Fruit fly (Drosophila melanogaster) whole organism, embryonic: Measurements from ENCODE around the gene CG17717.
A peak's percentile ranks its signal among the peaks of the same experiment; 100 is the strongest.

Experiments used
- Awh ChIP-seq: fragments of 200-800 bp; sonication (Bioruptor generic); IDR thresholded peaks from 2 replicates; pipeline ENCODE4, ENCODE4 v1.3.6; 2022; ENCODE audit warnings: missing biosample characterization, missing genetic modification characterization
- CG11247 ChIP-seq: fragments of 200-800 bp; sonication (Bioruptor generic); IDR thresholded peaks from 2 replicates; pipeline ENCODE4 v1.3.6; 2022; ENCODE audit warnings: missing biosample characterization, missing genetic modification characterization
- CG12219 ChIP-seq: fragments of 200-800 bp; sonication (Bioruptor generic); optimal IDR thresholded peaks from 3 replicates; lab custom pipeline; 2018; ENCODE audit warnings: missing biosample characterization, mild to moderate bottlenecking, missing genetic modification characterization
- CG13775 ChIP-seq: fragments of 200-800 bp; sonication (Bioruptor generic); optimal IDR thresholded peaks from 3 replicates; lab custom pipeline; 2017; ENCODE audit warnings: missing biosample characterization, mild to moderate bottlenecking, missing genetic modification characterization
- CG1647 ChIP-seq: fragments of 200-800 bp; sonication (Bioruptor generic); optimal IDR thresholded peaks from 3 replicates; lab custom pipeline; 2016; ENCODE audit warnings: missing biosample characterization, missing genetic modification characterization
- CG16863 ChIP-seq: fragments of 200-800 bp; sonication (Bioruptor generic); optimal IDR thresholded peaks from 3 replicates; lab custom pipeline; 2016; ENCODE audit warnings: missing biosample characterization, missing genetic modification characterization
- CG17186 ChIP-seq: fragments of 200-800 bp; sonication (Bioruptor generic); optimal IDR thresholded peaks from 3 replicates; lab custom pipeline; 2017; ENCODE audit warnings: missing biosample characterization, missing genetic modification reagents, missing genetic modification characterization
- CG17612 ChIP-seq: fragments of 200-800 bp; sonication (Bioruptor generic); IDR thresholded peaks from 2 replicates; pipeline ENCODE4 v1.3.6; 2022; ENCODE audit warnings: missing biosample characterization, missing genetic modification characterization
- CG17829 ChIP-seq: fragments of 200-800 bp; optimal IDR thresholded peaks from 2 replicates; lab custom pipeline; 2019; ENCODE audit warnings: missing biosample characterization, mild to moderate bottlenecking, missing genetic modification characterization, moderate library complexity
- CG2129 ChIP-seq: fragments of 200-800 bp; sonication (Bioruptor generic); IDR thresholded peaks from 2 replicates; pipeline ENCODE4 v1.3.6; 2022; ENCODE audit warnings: missing biosample characterization, missing genetic modification characterization; ENCODE audit not compliant: partially characterized antibody
- CG32532 ChIP-seq: fragments of 200-800 bp; sonication (Bioruptor generic); IDR thresholded peaks from 2 replicates; pipeline ENCODE4 v1.3.6; 2022; ENCODE audit warnings: missing biosample characterization, missing genetic modification characterization
- CG3726 ChIP-seq: fragments of 200-800 bp; sonication (Bioruptor generic); IDR thresholded peaks from 3 replicates; pipeline ENCODE4, ENCODE4 v1.3.6; 2022; ENCODE audit warnings: missing biosample characterization, missing genetic modification characterization
- CG4360 ChIP-seq: fragments of 200-800 bp; sonication (Bioruptor generic); IDR thresholded peaks from 2 replicates; pipeline ENCODE4 v1.3.6; 2022; ENCODE audit warnings: missing biosample characterization, missing genetic modification characterization
- CG4424 ChIP-seq: fragments of 200-800 bp; sonication (Bioruptor generic); optimal IDR thresholded peaks from 3 replicates; lab custom pipeline; 2016; ENCODE audit warnings: missing biosample characterization, missing genetic modification characterization
- CG4820 ChIP-seq: fragments of 200-800 bp; sonication (Bioruptor generic); optimal IDR thresholded peaks from 3 replicates; lab custom pipeline; 2016; ENCODE audit warnings: missing biosample characterization, missing genetic modification characterization
- CG7987 ChIP-seq: fragments of 200-800 bp; sonication (Bioruptor generic); optimal IDR thresholded peaks from 2 replicates; lab custom pipeline; 2018; ENCODE audit warnings: missing biosample characterization, mild to moderate bottlenecking, missing genetic modification characterization, moderate library complexity
- CG9817 ChIP-seq: fragments of 200-800 bp; sonication (Bioruptor generic); optimal IDR thresholded peaks from 2 replicates; lab custom pipeline; 2018; ENCODE audit warnings: missing biosample characterization, mild to moderate bottlenecking, missing genetic modification characterization, moderate library complexity
- E2f1 ChIP-seq: fragments of 200-800 bp; sonication (Bioruptor generic); IDR thresholded peaks from 2 replicates; pipeline ENCODE4 v1.3.6; 2022; ENCODE audit warnings: missing biosample characterization, missing genetic modification characterization
- Fer3 ChIP-seq: fragments of 200-800 bp; sonication (Bioruptor generic); optimal IDR thresholded peaks from 2 replicates; lab custom pipeline; 2018; ENCODE audit warnings: missing biosample characterization, mild to moderate bottlenecking, missing genetic modification characterization, moderate library complexity
- H15 ChIP-seq: fragments of 200-800 bp; sonication (Bioruptor generic); IDR thresholded peaks from 3 replicates; pipeline ENCODE4 v1.3.6; 2022; ENCODE audit warnings: missing biosample characterization, missing genetic modification characterization
- Med ChIP-seq: fragments of 200-800 bp; sonication (Bioruptor generic); peaks from one replicate; lab custom pipeline; 2016; ENCODE audit warnings: missing biosample characterization, missing genetic modification characterization, mild to moderate bottlenecking, inconsistent platforms, moderate library complexity
- NfI ChIP-seq: fragments of 200-800 bp; sonication (Bioruptor generic); optimal IDR thresholded peaks from 3 replicates; lab custom pipeline; 2018; ENCODE audit warnings: missing biosample characterization, mild to moderate bottlenecking, missing genetic modification characterization, moderate library complexity
- Optix ChIP-seq: fragments of 200-800 bp; sonication (Bioruptor generic); IDR thresholded peaks from 3 replicates; pipeline ENCODE4 v1.3.6; 2022; ENCODE audit warnings: missing biosample characterization, missing genetic modification characterization
- Ravus ChIP-seq: fragments of 200-800 bp; sonication (Bioruptor generic); IDR thresholded peaks from 2 replicates; pipeline ENCODE4 v1.3.6; 2022; ENCODE audit warnings: missing biosample characterization, missing genetic modification characterization
- amos ChIP-seq: fragments of 200-800 bp; sonication (Bioruptor generic); IDR thresholded peaks from 2 replicates; pipeline ENCODE4 v1.3.6; 2022; ENCODE audit warnings: missing biosample characterization, missing genetic modification characterization; ENCODE audit not compliant: partially characterized antibody
- ara ChIP-seq: fragments of 200-800 bp; sonication (Bioruptor generic); IDR thresholded peaks from 2 replicates; pipeline ENCODE4 v1.3.6; 2022; ENCODE audit warnings: missing biosample characterization, missing genetic modification characterization
- br ChIP-seq: fragments of >200 bp; optimal IDR thresholded peaks from 2 replicates; lab custom pipeline; 2017
- caup ChIP-seq: fragments of 200-800 bp; sonication (Bioruptor generic); optimal IDR thresholded peaks from 3 replicates; lab custom pipeline; 2017; ENCODE audit warnings: missing biosample characterization, mild to moderate bottlenecking, missing genetic modification characterization, moderate library complexity; ENCODE audit not compliant: severe bottlenecking
- chm ChIP-seq: fragments of 200-800 bp; sonication (Bioruptor generic); IDR thresholded peaks from 2 replicates; pipeline ENCODE4 v1.3.6; 2022; ENCODE audit warnings: missing biosample characterization, missing genetic modification characterization
- ci ChIP-seq: fragments of 200-800 bp; sonication (Bioruptor generic); IDR thresholded peaks from 3 replicates; pipeline ENCODE4 v1.3.6; 2022; ENCODE audit warnings: missing biosample characterization, missing genetic modification characterization
- dati ChIP-seq: fragments of 200-800 bp; sonication (Bioruptor generic); IDR thresholded peaks from 2 replicates; pipeline ENCODE4 v1.3.6; 2022; ENCODE audit warnings: missing biosample characterization, missing genetic modification characterization
- disco-r ChIP-seq: fragments of 200-800 bp; sonication (Bioruptor generic); optimal IDR thresholded peaks from 2 replicates; lab custom pipeline; 2016; ENCODE audit warnings: missing biosample characterization, missing genetic modification characterization
- esg ChIP-seq: fragments of 200-800 bp; sonication (Bioruptor generic); conservative IDR thresholded peaks from 2 replicates; pipeline ENCODE4 v1.3.6; 2022; ENCODE audit warnings: missing biosample characterization, missing genetic modification characterization
- gcm2 ChIP-seq: fragments of 200-800 bp; sonication (Bioruptor generic); optimal IDR thresholded peaks from 2 replicates; lab custom pipeline; 2016; ENCODE audit warnings: missing biosample characterization, missing genetic modification characterization
- gfzf ChIP-seq: fragments of 200-800 bp; sonication (Bioruptor generic); optimal IDR thresholded peaks from 2 replicates; lab custom pipeline; 2016; ENCODE audit warnings: missing biosample characterization, mild to moderate bottlenecking, missing genetic modification characterization, moderate library complexity
- kay ChIP-seq: fragments of 200-800 bp; sonication (Bioruptor generic); optimal IDR thresholded peaks from 2 replicates; lab custom pipeline; 2016; ENCODE audit warnings: missing biosample characterization, missing genetic modification characterization
- kni ChIP-seq: fragments of 200-800 bp; sonication (Bioruptor generic); optimal IDR thresholded peaks from 3 replicates; lab custom pipeline; 2017; ENCODE audit warnings: mild to moderate bottlenecking, missing biosample characterization, missing genetic modification reagents, missing genetic modification characterization
- lilli ChIP-seq: fragments of 200-800 bp; sonication (Bioruptor generic); optimal IDR thresholded peaks from 3 replicates; lab custom pipeline; 2016; ENCODE audit warnings: missing biosample characterization, missing genetic modification characterization
- lola ChIP-seq, 3 experiments: fragments of >200 bp in 2 of 3; fragments of 200-800 bp in 1 of 3; sonication (Bioruptor generic) in 1 of 3; optimal IDR thresholded peaks; 2 replicates each; lab custom pipeline; 2017 to 2019; ENCODE audit warnings: missing biosample characterization in 3 of 3, missing genetic modification characterization in 3 of 3, mild to moderate bottlenecking in 1 of 3, moderate library complexity in 1 of 3
- nerfin-2 ChIP-seq: fragments of 200-800 bp; sonication (Bioruptor generic); IDR thresholded peaks from 2 replicates; pipeline ENCODE4 v1.3.6; 2022; ENCODE audit warnings: missing biosample characterization, missing genetic modification characterization; ENCODE audit not compliant: partially characterized antibody
- nom ChIP-seq: fragments of 200-800 bp; sonication (Bioruptor generic); optimal IDR thresholded peaks from 2 replicates; lab custom pipeline; 2017; ENCODE audit warnings: missing biosample characterization, missing genetic modification characterization, mild to moderate bottlenecking, moderate library complexity, missing genetic modification reagents
- onecut ChIP-seq: fragments of 200-800 bp; sonication (Bioruptor generic); IDR thresholded peaks from 2 replicates; pipeline ENCODE4 v1.3.6; 2022; ENCODE audit warnings: missing biosample characterization, missing genetic modification characterization
- pita ChIP-seq: fragments of 200-800 bp; sonication (Bioruptor generic); optimal IDR thresholded peaks from 2 replicates; lab custom pipeline; 2017; ENCODE audit warnings: missing biosample characterization, mild to moderate bottlenecking, missing genetic modification characterization
- schlank ChIP-seq: fragments of 200-800 bp; sonication (Bioruptor generic); optimal IDR thresholded peaks from 2 replicates; lab custom pipeline; 2018; ENCODE audit warnings: missing biosample characterization, mild to moderate bottlenecking, missing genetic modification characterization
- sim ChIP-seq: fragments of 200-800 bp; sonication (Bioruptor generic); IDR thresholded peaks from 2 replicates; pipeline ENCODE4 v1.3.6; 2022; ENCODE audit warnings: missing biosample characterization, missing genetic modification characterization
- slou ChIP-seq: fragments of 200-800 bp; sonication (Bioruptor generic); optimal IDR thresholded peaks from 3 replicates; lab custom pipeline; 2016; ENCODE audit warnings: missing biosample characterization, missing genetic modification characterization
- sob ChIP-seq: fragments of 200-800 bp; sonication (Bioruptor generic); IDR thresholded peaks from 2 replicates; pipeline ENCODE4 v1.3.6; 2022; ENCODE audit warnings: missing biosample characterization, missing genetic modification characterization
- stwl ChIP-seq: fragments of 200-800 bp; sonication (Bioruptor generic); optimal IDR thresholded peaks from 3 replicates; lab custom pipeline; 2018; ENCODE audit warnings: missing biosample characterization, mild to moderate bottlenecking, missing genetic modification characterization, moderate library complexity
- unc-4 ChIP-seq: fragments of 200-800 bp; sonication (Bioruptor generic); IDR thresholded peaks from 2 replicates; pipeline ENCODE4 v1.3.6; 2022; ENCODE audit warnings: missing biosample characterization, missing genetic modification characterization; ENCODE audit not compliant: partially characterized antibody
- vvl ChIP-seq: fragments of 200-800 bp; sonication (Bioruptor generic); IDR thresholded peaks from 2 replicates; pipeline ENCODE4 v1.3.6; 2022; ENCODE audit warnings: missing biosample characterization, missing genetic modification characterization
- wek ChIP-seq: fragments of 200-800 bp; sonication (Bioruptor generic); optimal IDR thresholded peaks from 3 replicates; lab custom pipeline; 2018; ENCODE audit warnings: missing biosample characterization, mild to moderate bottlenecking, missing genetic modification characterization, moderate library complexity

Gene CG17717

DNA sequence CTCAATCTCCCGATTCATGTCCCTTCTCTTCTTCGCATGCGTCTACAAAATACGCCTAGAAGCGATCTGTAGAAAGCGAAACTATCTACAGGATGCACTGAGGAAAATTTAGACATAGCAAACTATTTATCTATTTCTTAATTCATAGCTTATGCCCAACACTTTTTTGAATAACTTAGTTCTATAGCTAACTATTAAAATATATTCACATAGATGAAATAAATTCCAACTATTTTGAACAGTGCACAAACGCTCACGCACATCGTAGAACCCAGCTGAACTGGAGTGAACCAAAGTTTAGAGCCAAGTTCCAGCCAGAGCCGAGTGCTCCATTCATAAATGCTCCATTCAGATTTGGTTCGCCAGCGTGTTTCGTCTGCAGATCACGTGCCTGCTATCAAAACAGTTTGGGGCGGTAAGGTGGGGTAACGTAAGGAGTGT lies 32.5 kb downstream of the CG17717 start (continued):
- peak; percentile 54; the same call in 1 of the 2 replicates for TF ChIP-seq ara (GFP tag; lab: Robert Waterston, UW)
- no peak; the same call in 1 of the 2 replicates for TF ChIP-seq Ravus (GFP tag; lab: Robert Waterston, UW)
- TF ChIP-seq Fer3 (tag; lab: Kevin White, UChicago) = peak; percentile 11
- TF ChIP-seq CG3726 (GFP tag; lab: Robert Waterston, UW) = no peak
- peak; percentile 12 for TF ChIP-seq CG9817 (tag; lab: Kevin White, UChicago)
- peak in 1 of 3 experiments; percentile 59 for TF ChIP-seq lola (GFP tag; optimal IDR thresholded peaks at IDR 0.05; lab: Kevin White, UChicago)
- no peak for TF ChIP-seq Awh (GFP tag; lab: Robert Waterston, UW)
- no peak for TF ChIP-seq NfI (GFP tag; lab: Kevin White, UChicago)
- TF ChIP-seq stwl (tag; lab: Kevin White, UChicago) = no peak
- TF ChIP-seq CG7987 (GFP tag; lab: Kevin White, UChicago) = no peak
- no peak for TF ChIP-seq br (lab: Kevin White, UChicago)
- TF ChIP-seq CG13775 (GFP tag; lab: Kevin White, UChicago) = peak; percentile 28
- no peak for TF ChIP-seq amos (GFP tag; lab: Robert Waterston, UW)
- no peak for TF ChIP-seq wek (GFP tag; lab: Kevin White, UChicago)
- TF ChIP-seq slou = no peak
- peak; percentile 73 for TF ChIP-seq CG32532 (GFP tag; lab: Robert Waterston, UW)
- no peak for TF ChIP-seq CG4360 (GFP tag; lab: Robert Waterston, UW)
- no peak for TF ChIP-seq gfzf
- TF ChIP-seq vvl = peak; percentile 51
- TF ChIP-seq CG17829 = peak; percentile 47
- peak; percentile 28 for TF ChIP-seq nom (GFP tag; lab: Kevin White, UChicago)
- no peak for TF ChIP-seq pita (GFP tag; lab: Kevin White, UChicago)
- TF ChIP-seq Med (GFP tag; lab: Kevin White, UChicago) = peak; percentile 86
- peak; percentile 6 for TF ChIP-seq CG12219 (GFP tag; lab: Kevin White, UChicago)
- TF ChIP-seq esg = peak; percentile 41; the same call in 1 of the 2 replicates
- no peak for TF ChIP-seq unc-4 (GFP tag; lab: Robert Waterston, UW)
- 0 out of 2 replicates have a peak, but pooled peaks have one; percentile 30 for TF ChIP-seq CG17612 (GFP tag; lab: Robert Waterston, UW)
- TF ChIP-seq sob (GFP tag; lab: Robert Waterston, UW) = peak; percentile 58
- TF ChIP-seq lilli (GFP tag; lab: Kevin White, UChicago) = peak; percentile 60
- TF ChIP-seq chm (GFP tag; lab: Robert Waterston, UW) = peak; percentile 63
- TF ChIP-seq H15 (GFP tag; lab: Robert Waterston, UW) = 0 out of 3 replicates have a peak, but pooled peaks have one; percentile 12
- TF ChIP-seq CG1647 (GFP tag; lab: Kevin White, UChicago) = no peak
- TF ChIP-seq disco-r (GFP tag; lab: Kevin White, UChicago) = no peak
- TF ChIP-seq gcm2 = peak; percentile 7
- peak; percentile 41 for TF ChIP-seq kni (GFP tag; lab: Kevin White, UChicago)
- no peak for TF ChIP-seq nerfin-2 (GFP tag; lab: Robert Waterston, UW)
- no peak for TF ChIP-seq kay (GFP tag; lab: Kevin White, UChicago)
- peak; percentile 31 for TF ChIP-seq caup (GFP tag; lab: Kevin White, UChicago)
- no peak for TF ChIP-seq CG2129 (GFP tag; lab: Robert Waterston, UW)
- peak; percentile 46; the same call in 1 of the 2 replicates for TF ChIP-seq sim
- peak; percentile 9 for TF ChIP-seq CG4820 (GFP tag; lab: Kevin White, UChicago)
- no peak for TF ChIP-seq CG17186 (GFP tag; lab: Kevin White, UChicago)
- TF ChIP-seq ci = peak; percentile 53; the same call in 1 of the 3 replicates
- TF ChIP-seq Optix = no peak
- peak; percentile 25 for TF ChIP-seq CG16863 (GFP tag; lab: Kevin White, UChicago)
- TF ChIP-seq CG4424 (GFP tag; lab: Kevin White, UChicago) = peak; percentile 31
- TF ChIP-seq schlank (tag; lab: Kevin White, UChicago) = no peak
- no peak for TF ChIP-seq E2f1 (GFP tag; lab: Robert Waterston, UW)
- TF ChIP-seq dati = 0 out of 2 replicates have a peak, but pooled peaks have one; percentile 2
- no peak for TF ChIP-seq onecut (GFP tag; lab: Robert Waterston, UW)
- 0 out of 2 replicates have a peak, but pooled peaks have one; percentile 19 for TF ChIP-seq CG11247
